Worm (Caenorhabditis elegans) whole organism, young adult: ENCODE measurements around the gene F38B2.6.

Experiments used
- B0035.1 ChIP-seq: sonication (generic microtip); optimal IDR thresholded peaks from 2 replicates; lab custom pipeline; 2016; ENCODE audit warnings: missing genetic modification characterization, mild to moderate bottlenecking, missing compliant biosample characterization, missing genotype, missing genetic modification reagents
- cebp-2 ChIP-seq: fragments of 200-800 bp; sonication (Bioruptor generic); IDR thresholded peaks from 2 replicates; pipeline ENCODE4 v1.3.6; 2022; ENCODE audit warnings: missing genetic modification characterization, missing compliant biosample characterization
- chd-7 ChIP-seq: sonication (generic microtip); optimal IDR thresholded peaks from 2 replicates; lab custom pipeline; 2016; ENCODE audit warnings: mild to moderate bottlenecking, missing genetic modification characterization, moderate library complexity, missing compliant biosample characterization
- lin-35 ChIP-seq, 3 experiments: fragments of 150-350 bp in 2 of 3; sonication (generic microtip) in 1 of 3; optimal IDR thresholded peaks; 2 replicates each; lab custom pipeline; 2014 to 2018; ENCODE audit warnings: missing biosample characterization in 3 of 3, missing genetic modification characterization in 3 of 3, missing genetic modification reagents in 3 of 3
- nfyb-1 ChIP-seq: fragments of 200-800 bp; sonication (Bioruptor generic); IDR thresholded peaks from 2 replicates; pipeline ENCODE4 v1.3.6; 2022; ENCODE audit warnings: missing genetic modification reagents, missing genetic modification characterization, missing compliant biosample characterization
- xnd-1 ChIP-seq: sonication (generic microtip); optimal IDR thresholded peaks from 2 replicates; lab custom pipeline; 2016; ENCODE audit warnings: missing genotype, missing genetic modification reagents, missing genetic modification characterization, missing compliant biosample characterization

DNA sequence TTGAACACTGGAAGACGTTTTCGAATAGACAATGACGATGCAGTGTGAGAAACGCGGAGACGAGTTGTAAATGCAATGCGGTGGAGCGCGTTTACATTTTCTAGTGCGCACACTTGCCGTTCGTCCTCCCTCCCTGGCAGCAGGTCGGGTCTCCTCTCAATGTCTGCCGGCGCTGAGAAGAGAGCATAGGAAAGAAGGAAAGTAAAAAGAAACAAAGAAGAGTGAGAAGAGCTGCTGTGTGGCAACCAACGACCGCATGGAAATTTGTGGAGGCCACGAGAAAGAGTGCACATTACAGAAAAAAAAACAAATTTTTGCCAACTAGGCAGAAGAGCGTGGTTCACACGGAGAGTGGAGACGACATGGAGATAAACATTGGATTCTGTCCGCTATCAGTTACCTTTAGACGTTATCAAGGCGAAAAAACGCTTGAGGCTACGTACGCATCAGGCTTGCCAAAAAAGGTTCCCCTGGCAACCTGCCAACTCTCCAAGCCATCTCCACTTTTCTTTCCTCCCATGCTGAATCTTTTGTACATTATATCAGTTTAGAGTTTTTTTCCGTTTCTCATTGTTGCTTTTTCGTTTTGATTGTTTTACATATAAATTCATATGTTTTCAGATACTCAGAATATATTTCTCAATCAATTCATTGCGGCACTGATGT, 18.7 kb upstream of the F38B2.6 start, which contains the start of the genes snrp-40.1 and F08G12.3:
- no peak for TF ChIP-seq lin-35 (GFP tag; optimal IDR thresholded peaks at IDR 0.05; lab: Kevin White, UChicago)
- 0 out of 2 replicates have a peak, but pooled peaks have one; percentile 57 for TF ChIP-seq nfyb-1 (GFP tag; lab: Robert Waterston, UW)
- TF ChIP-seq B0035.1 (tag; lab: Kevin White, UChicago): no peak
- TF ChIP-seq chd-7: peak; percentile 71
- TF ChIP-seq cebp-2 (GFP tag; lab: Robert Waterston, UW): no peak
- no peak for TF ChIP-seq xnd-1 (tag; lab: Kevin White, UChicago)
